Fruit fly (Drosophila melanogaster) whole organism, embryonic: ENCODE measurements around the gene alphaTub84B.
A peak's percentile ranks its signal among the peaks of the same experiment; 100 is the strongest.

Experiments
- Antp ChIP-seq: fragments of 200-800 bp; sonication (Bioruptor generic); optimal IDR thresholded peaks from 3 replicates; lab custom pipeline; 2016; ENCODE audit warnings: missing biosample characterization, missing genetic modification characterization
- BEAF-32 ChIP-seq: fragments of 200-800 bp; sonication (Bioruptor generic); optimal IDR thresholded peaks from 3 replicates; lab custom pipeline; 2017; ENCODE audit warnings: missing biosample characterization, missing genetic modification characterization, mild to moderate bottlenecking, moderate library complexity, missing genetic modification reagents
- CG11504 ChIP-seq: fragments of 200-800 bp; sonication (Bioruptor generic); optimal IDR thresholded peaks from 3 replicates; lab custom pipeline; 2019; ENCODE audit warnings: missing biosample characterization, mild to moderate bottlenecking, missing genetic modification characterization, moderate library complexity
- CG12104 ChIP-seq: fragments of 200-800 bp; sonication (Bioruptor generic); optimal IDR thresholded peaks from 3 replicates; lab custom pipeline; 2016; ENCODE audit warnings: missing biosample characterization, missing genetic modification characterization
- CG12769 ChIP-seq: fragments of 200-800 bp; sonication (Bioruptor generic); optimal IDR thresholded peaks from 2 replicates; lab custom pipeline; 2019; ENCODE audit warnings: missing biosample characterization, mild to moderate bottlenecking, missing genetic modification characterization, moderate library complexity
- CG13296 ChIP-seq: fragments of 200-800 bp; sonication (Bioruptor generic); optimal IDR thresholded peaks from 3 replicates; lab custom pipeline; 2018; ENCODE audit warnings: missing biosample characterization, mild to moderate bottlenecking, missing genetic modification characterization
- CG14441 ChIP-seq: fragments of 200-800 bp; sonication (Bioruptor generic); IDR thresholded peaks from 2 replicates; pipeline ENCODE4 v1.3.6; 2022; ENCODE audit warnings: missing biosample characterization, missing genetic modification characterization
- CG16815 ChIP-seq: fragments of 200-800 bp; sonication (Bioruptor generic); optimal IDR thresholded peaks from 3 replicates; lab custom pipeline; 2017; ENCODE audit warnings: missing biosample characterization, mild to moderate bottlenecking, missing genetic modification characterization
- CG17385 ChIP-seq: fragments of 200-800 bp; sonication (Bioruptor generic); optimal IDR thresholded peaks from 3 replicates; lab custom pipeline; 2018; ENCODE audit warnings: missing biosample characterization, mild to moderate bottlenecking, missing genetic modification characterization
- CG17612 ChIP-seq: fragments of 200-800 bp; sonication (Bioruptor generic); IDR thresholded peaks from 2 replicates; pipeline ENCODE4 v1.3.6; 2022; ENCODE audit warnings: missing biosample characterization, missing genetic modification characterization
- CG2199 ChIP-seq: fragments of 200-800 bp; sonication (Bioruptor generic); IDR thresholded peaks from 3 replicates; pipeline ENCODE4 v1.3.6; 2022; ENCODE audit warnings: missing biosample characterization, missing genetic modification characterization
- CG6254 ChIP-seq: fragments of 200-800 bp; sonication (Bioruptor generic); optimal IDR thresholded peaks from 3 replicates; lab custom pipeline; 2017; ENCODE audit warnings: mild to moderate bottlenecking, missing biosample characterization, missing genetic modification reagents, missing genetic modification characterization
- CG6854 ChIP-seq: fragments of 200-800 bp; sonication (Bioruptor generic); optimal IDR thresholded peaks from 3 replicates; lab custom pipeline; 2017; ENCODE audit warnings: missing biosample characterization, mild to moderate bottlenecking, missing genetic modification characterization
- CG8290 ChIP-seq, 3 experiments: fragments of 200-800 bp; sonication (Bioruptor generic); optimal IDR thresholded peaks; 2 replicates each; lab custom pipeline; 2016 to 2019; ENCODE audit warnings: missing biosample characterization in 3 of 3, missing genetic modification characterization in 3 of 3, mild to moderate bottlenecking in 2 of 3, moderate library complexity in 1 of 3
- CG8478 ChIP-seq: fragments of >200 bp; optimal IDR thresholded peaks from 2 replicates; lab custom pipeline; 2018
- CG9876 ChIP-seq: fragments of 200-800 bp; sonication (Bioruptor generic); optimal IDR thresholded peaks from 2 replicates; lab custom pipeline; 2016; ENCODE audit warnings: missing biosample characterization, missing genetic modification characterization
- CoRest ChIP-seq: fragments of 200-800 bp; sonication (Bioruptor generic); optimal IDR thresholded peaks from 3 replicates; lab custom pipeline; 2018; ENCODE audit warnings: missing biosample characterization, mild to moderate bottlenecking, missing genetic modification characterization, moderate library complexity
- Deaf1 ChIP-seq: fragments of 200-800 bp; optimal IDR thresholded peaks from 3 replicates; lab custom pipeline; 2019; ENCODE audit warnings: missing biosample characterization, mild to moderate bottlenecking, missing genetic modification characterization, moderate library complexity
- Dfd ChIP-seq, 2 experiments: fragments of >200 bp; optimal IDR thresholded peaks; 2 replicates each; lab custom pipeline; 2017; ENCODE audit warnings: missing biosample characterization in 2 of 2, missing genetic modification characterization in 2 of 2
- Dp ChIP-seq: fragments of 200-800 bp; sonication (Bioruptor generic); optimal IDR thresholded peaks from 2 replicates; lab custom pipeline; 2018; ENCODE audit warnings: missing biosample characterization, mild to moderate bottlenecking, missing genetic modification characterization, moderate library complexity
- HLH4C ChIP-seq: fragments of 200-800 bp; sonication (Bioruptor generic); IDR thresholded peaks from 3 replicates; pipeline ENCODE4 v1.3.6; 2022; ENCODE audit warnings: missing biosample characterization, missing genetic modification characterization; ENCODE audit not compliant: partially characterized antibody
- Hmr ChIP-seq: fragments of 200-800 bp; sonication (Bioruptor generic); optimal IDR thresholded peaks from 3 replicates; lab custom pipeline; 2017; ENCODE audit warnings: mild to moderate bottlenecking, missing biosample characterization, missing genetic modification reagents, missing genetic modification characterization
- Hr51 ChIP-seq, 2 experiments: fragments of 200-800 bp; sonication (Bioruptor generic); optimal IDR thresholded peaks; 2 replicates in 1 of 2; 3 replicates in 1 of 2; lab custom pipeline; 2016 to 2018; ENCODE audit warnings: missing biosample characterization in 2 of 2, missing genetic modification characterization in 2 of 2, mild to moderate bottlenecking in 1 of 2, moderate library complexity in 1 of 2
- Hr78 ChIP-seq, 2 experiments: fragments of 200-800 bp in 1 of 2; fragments of >200 bp in 1 of 2; sonication (Bioruptor generic) in 1 of 2; optimal IDR thresholded peaks; 2 replicates each; lab custom pipeline; 2017 to 2019; ENCODE audit warnings: missing biosample characterization in 2 of 2, missing genetic modification characterization in 2 of 2, mild to moderate bottlenecking in 1 of 2, moderate library complexity in 1 of 2
- Hsf ChIP-seq: fragments of 200-800 bp; sonication (Bioruptor generic); optimal IDR thresholded peaks from 3 replicates; lab custom pipeline; 2016; ENCODE audit warnings: missing biosample characterization, missing genetic modification characterization
- Lpt ChIP-seq: fragments of >200 bp; optimal IDR thresholded peaks from 2 replicates; lab custom pipeline; 2018; ENCODE audit warnings: missing biosample characterization, missing genetic modification characterization
- Nf-YB ChIP-seq: fragments of 200-800 bp; sonication (Bioruptor generic); optimal IDR thresholded peaks from 3 replicates; lab custom pipeline; 2019; ENCODE audit warnings: missing biosample characterization, mild to moderate bottlenecking, missing genetic modification characterization, moderate library complexity
- Pdp1 ChIP-seq, 2 experiments: fragments of 200-800 bp; sonication (Bioruptor generic); optimal IDR thresholded peaks; 3 replicates each; lab custom pipeline; 2016; ENCODE audit warnings: missing biosample characterization in 2 of 2, missing genetic modification characterization in 2 of 2, mild to moderate bottlenecking in 1 of 2, moderate library complexity in 1 of 2
- Scr ChIP-seq: fragments of 200-800 bp; sonication (Bioruptor generic); IDR thresholded peaks from 2 replicates; pipeline ENCODE4 v1.3.6; 2022; ENCODE audit warnings: missing biosample characterization, missing genetic modification characterization; ENCODE audit not compliant: partially characterized antibody
- Sry-δ ChIP-seq: fragments of 200-800 bp; sonication (Bioruptor generic); optimal IDR thresholded peaks from 2 replicates; lab custom pipeline; 2016; ENCODE audit warnings: missing biosample characterization, missing genetic modification characterization
- bigmax ChIP-seq: fragments of 200-800 bp; sonication (Bioruptor generic); optimal IDR thresholded peaks from 2 replicates; lab custom pipeline; 2018; ENCODE audit warnings: missing biosample characterization, mild to moderate bottlenecking, missing genetic modification characterization
- btn ChIP-seq: fragments of 200-800 bp; sonication (Bioruptor generic); optimal IDR thresholded peaks from 2 replicates; lab custom pipeline; 2016; ENCODE audit warnings: missing biosample characterization, missing genetic modification characterization
- cg ChIP-seq: fragments of 200-800 bp; sonication (Bioruptor generic); optimal IDR thresholded peaks from 3 replicates; lab custom pipeline; 2019; ENCODE audit warnings: missing biosample characterization, mild to moderate bottlenecking, missing genetic modification characterization, moderate library complexity
- cwo ChIP-seq: fragments of 200-800 bp; sonication (Bioruptor generic); optimal IDR thresholded peaks from 3 replicates; lab custom pipeline; 2017; ENCODE audit warnings: missing biosample characterization, missing genetic modification characterization, mild to moderate bottlenecking, moderate library complexity, missing genetic modification reagents
- disco-r ChIP-seq: fragments of 200-800 bp; sonication (Bioruptor generic); optimal IDR thresholded peaks from 2 replicates; lab custom pipeline; 2016; ENCODE audit warnings: missing biosample characterization, missing genetic modification characterization
- gcm2 ChIP-seq: fragments of 200-800 bp; sonication (Bioruptor generic); optimal IDR thresholded peaks from 2 replicates; lab custom pipeline; 2016; ENCODE audit warnings: missing biosample characterization, missing genetic modification characterization
- jumu ChIP-seq: fragments of 200-800 bp; sonication (Bioruptor generic); optimal IDR thresholded peaks from 3 replicates; lab custom pipeline; 2016; ENCODE audit warnings: missing biosample characterization, missing genetic modification characterization
- lbe ChIP-seq: fragments of 200-800 bp; sonication (Bioruptor generic); optimal IDR thresholded peaks from 2 replicates; lab custom pipeline; 2016; ENCODE audit warnings: missing biosample characterization, mild to moderate bottlenecking, missing genetic modification characterization
- nerfin-1 ChIP-seq: fragments of 200-800 bp; sonication (Bioruptor generic); optimal IDR thresholded peaks from 3 replicates; lab custom pipeline; 2019; ENCODE audit warnings: missing biosample characterization, mild to moderate bottlenecking, missing genetic modification characterization, moderate library complexity
- nom ChIP-seq: fragments of 200-800 bp; sonication (Bioruptor generic); optimal IDR thresholded peaks from 2 replicates; lab custom pipeline; 2017; ENCODE audit warnings: missing biosample characterization, missing genetic modification characterization, mild to moderate bottlenecking, moderate library complexity, missing genetic modification reagents
- pzg ChIP-seq: fragments of 200-800 bp; sonication (Bioruptor generic); optimal IDR thresholded peaks from 3 replicates; lab custom pipeline; 2018; ENCODE audit warnings: missing biosample characterization, mild to moderate bottlenecking, missing genetic modification characterization, moderate library complexity
- slp2 ChIP-seq: fragments of 200-800 bp; sonication (Bioruptor generic); optimal IDR thresholded peaks from 2 replicates; lab custom pipeline; 2016; ENCODE audit warnings: missing biosample characterization, missing genetic modification characterization
- sug ChIP-seq: fragments of 200-800 bp; optimal IDR thresholded peaks from 2 replicates; lab custom pipeline; 2019; ENCODE audit warnings: missing biosample characterization, mild to moderate bottlenecking, missing genetic modification characterization, moderate library complexity
- trem ChIP-seq: fragments of 200-800 bp; optimal IDR thresholded peaks from 3 replicates; lab custom pipeline; 2019; ENCODE audit warnings: missing biosample characterization, mild to moderate bottlenecking, missing genetic modification characterization, moderate library complexity
- vnd ChIP-seq: fragments of 200-800 bp; sonication (Bioruptor generic); IDR thresholded peaks from 3 replicates; pipeline ENCODE4 v1.3.6; 2022; ENCODE audit warnings: missing biosample characterization, missing genetic modification characterization; ENCODE audit not compliant: partially characterized antibody
- wek ChIP-seq: fragments of 200-800 bp; sonication (Bioruptor generic); optimal IDR thresholded peaks from 3 replicates; lab custom pipeline; 2018; ENCODE audit warnings: missing biosample characterization, mild to moderate bottlenecking, missing genetic modification characterization, moderate library complexity
- z ChIP-seq: fragments of 200-800 bp; sonication (Bioruptor generic); IDR thresholded peaks from 3 replicates; pipeline ENCODE4 v1.3.6; 2022; ENCODE audit warnings: missing biosample characterization, missing genetic modification characterization
- zen ChIP-seq: fragments of 200-800 bp; sonication (Bioruptor generic); optimal IDR thresholded peaks from 3 replicates; lab custom pipeline; 2018; ENCODE audit warnings: missing biosample characterization, mild to moderate bottlenecking, missing genetic modification characterization, moderate library complexity

The alphaTub84B gene

DNA sequence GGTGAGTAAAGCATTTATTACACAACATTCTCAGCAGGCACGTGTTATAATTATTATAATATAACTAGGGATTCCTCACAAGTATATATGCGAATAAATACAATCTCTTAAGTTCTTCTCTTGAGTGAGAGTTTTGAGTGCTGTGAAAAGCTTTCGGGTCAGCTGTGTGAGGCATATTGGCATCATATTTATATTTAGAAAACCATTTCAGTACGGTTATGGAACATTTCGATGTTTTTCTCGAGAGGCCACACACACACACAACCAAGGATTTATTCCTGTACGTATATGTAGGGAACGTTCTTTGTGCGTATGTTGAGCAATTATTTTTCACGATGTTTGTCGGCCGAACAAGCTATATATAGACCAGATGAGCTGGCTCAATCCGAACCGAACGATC is 26.6 kb downstream of the alphaTub84B start:
- TF ChIP-seq wek, result no peak
- no peak for TF ChIP-seq CG16815 (GFP tag; lab: Kevin White, UChicago)
- no peak for TF ChIP-seq nom (GFP tag; lab: Kevin White, UChicago)
- no peak for TF ChIP-seq Hsf
- TF ChIP-seq bigmax (GFP tag; lab: Kevin White, UChicago), result no peak
- no peak for TF ChIP-seq CG11504
- TF ChIP-seq z (GFP tag; lab: Robert Waterston, UW), result peak; percentile 72; the same call in 2 of the 3 replicates
- no peak for TF ChIP-seq CG17612
- no peak for TF ChIP-seq slp2 (GFP tag; lab: Kevin White, UChicago)
- no peak for TF ChIP-seq gcm2 (GFP tag; lab: Kevin White, UChicago)
- TF ChIP-seq cg (GFP tag; lab: Kevin White, UChicago), result peak; percentile 35
- TF ChIP-seq CG13296, result no peak
- no peak for TF ChIP-seq CG9876 (GFP tag; lab: Kevin White, UChicago)
- TF ChIP-seq Dp (GFP tag; lab: Kevin White, UChicago), result no peak
- no peak for TF ChIP-seq CG6254 (GFP tag; lab: Kevin White, UChicago)
- TF ChIP-seq Hr78 (GFP tag; optimal IDR thresholded peaks at IDR 0.05; lab: Kevin White, UChicago), result no peak
- TF ChIP-seq CG8290 (GFP tag; optimal IDR thresholded peaks at IDR 0.05; lab: Kevin White, UChicago), result no peak
- no peak for TF ChIP-seq CG8290 (tag; optimal IDR thresholded peaks at IDR 0.05; lab: Kevin White, UChicago)
- TF ChIP-seq CG14441 (GFP tag; lab: Robert Waterston, UW), result no peak
- TF ChIP-seq Antp (GFP tag; lab: Kevin White, UChicago), result no peak
- no peak for TF ChIP-seq Hmr (GFP tag; lab: Kevin White, UChicago)
- no peak for TF ChIP-seq BEAF-32 (GFP tag; lab: Kevin White, UChicago)
- TF ChIP-seq CG12104 (GFP tag; lab: Kevin White, UChicago), result no peak
- TF ChIP-seq btn (GFP tag; lab: Kevin White, UChicago), result no peak
- TF ChIP-seq Lpt, result no peak
- TF ChIP-seq Hr51 (GFP tag; optimal IDR thresholded peaks at IDR 0.05; lab: Kevin White, UChicago), result no peak
- TF ChIP-seq Scr (GFP tag; lab: Robert Waterston, UW), result no peak
- no peak for TF ChIP-seq CG17385 (GFP tag; lab: Kevin White, UChicago)
- no peak for TF ChIP-seq CoRest
- TF ChIP-seq CG6854 (GFP tag; lab: Kevin White, UChicago), result no peak
- no peak for TF ChIP-seq nerfin-1
- TF ChIP-seq CG2199 (GFP tag; lab: Robert Waterston, UW), result no peak
- no peak for TF ChIP-seq Nf-YB (GFP tag; lab: Kevin White, UChicago)
- TF ChIP-seq CG12769 (tag; lab: Kevin White, UChicago), result peak; percentile 82
- TF ChIP-seq CG8478 (lab: Kevin White, UChicago), result no peak
- TF ChIP-seq sug, result no peak
- TF ChIP-seq vnd (GFP tag; lab: Robert Waterston, UW), result no peak
- TF ChIP-seq disco-r (GFP tag; lab: Kevin White, UChicago), result no peak
- TF ChIP-seq lbe (GFP tag; lab: Kevin White, UChicago), result no peak
- no peak for TF ChIP-seq trem
- TF ChIP-seq Dfd (GFP tag; optimal IDR thresholded peaks at IDR 0.05; lab: Kevin White, UChicago), result no peak
- TF ChIP-seq Sry-δ, result no peak
- TF ChIP-seq cwo (GFP tag; lab: Kevin White, UChicago), result peak; percentile 5
- TF ChIP-seq pzg (GFP tag; lab: Kevin White, UChicago), result no peak
- peak; percentile 47 for TF ChIP-seq Deaf1 (tag; lab: Kevin White, UChicago)
- TF ChIP-seq HLH4C (GFP tag; lab: Robert Waterston, UW), result no peak
- no peak for TF ChIP-seq jumu (GFP tag; lab: Kevin White, UChicago)
- TF ChIP-seq Pdp1 (GFP tag; optimal IDR thresholded peaks at IDR 0.05; lab: Kevin White, UChicago), result peak in 1 of 2 experiments; percentile 75
- TF ChIP-seq zen, result no peak
